Fruit fly (Drosophila melanogaster): ENCODE results near the gene CG5989.

CG5989 gene

DNA sequence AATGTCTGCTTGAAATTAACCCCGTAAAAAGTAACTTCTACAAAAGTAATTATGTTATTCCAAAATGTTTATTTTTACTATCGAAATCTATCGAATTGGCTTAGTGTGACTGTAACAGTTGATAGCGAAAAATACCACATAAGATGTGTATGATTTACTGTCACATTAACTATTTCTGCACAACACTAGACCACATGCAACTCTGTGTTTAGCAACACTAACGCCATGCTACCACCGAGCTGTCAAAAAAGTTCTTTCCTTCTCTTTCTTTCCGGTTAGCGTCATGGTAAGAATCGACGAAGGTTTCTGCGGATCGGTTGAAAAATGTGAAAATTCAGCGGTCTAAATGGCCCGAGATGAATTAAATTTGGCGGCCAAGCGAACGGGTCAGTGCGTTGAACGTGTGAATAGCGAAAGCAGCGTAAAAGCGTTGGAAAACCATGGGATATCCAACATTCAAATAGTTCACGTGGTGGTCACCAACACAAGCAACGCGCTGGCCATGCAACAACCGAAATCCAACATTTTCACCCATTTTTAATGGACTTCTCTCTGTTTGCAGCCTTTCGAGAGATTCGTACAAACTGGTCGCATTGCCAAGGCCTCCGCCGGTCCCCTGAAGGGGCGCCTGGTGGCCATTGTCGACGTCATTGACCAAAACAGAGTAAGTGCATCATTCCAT lies 3.1 kb downstream of the CG5989 start, which contains the start of the genes Nelf-E and RpL14 (continued):
- TF ChIP-seq hbn (GFP tag; IDR thresholded peaks at IDR 0.05; ENCODE audit: partially characterized antibody): no peak
- peak; percentile 96 for TF ChIP-seq repo (GFP tag; optimal IDR thresholded peaks at IDR 0.05)
- no peak for TF ChIP-seq tna (GFP tag; IDR thresholded peaks at IDR 0.05; ENCODE audit: partially characterized antibody)
- TF ChIP-seq Antp (GFP tag; optimal IDR thresholded peaks at IDR 0.05): peak; percentile 94
- TF ChIP-seq CG17186 (GFP tag; optimal IDR thresholded peaks at IDR 0.05): peak; percentile 95
- TF ChIP-seq CG7372 (GFP tag; IDR thresholded peaks at IDR 0.05): peak; percentile 91
- peak; percentile 99 for TF ChIP-seq CG7987 (GFP tag; optimal IDR thresholded peaks at IDR 0.05)
- peak; percentile 97 for TF ChIP-seq CG16779 (GFP tag; IDR thresholded peaks at IDR 0.05)
- peak; percentile 93 for TF ChIP-seq sr (GFP tag; IDR thresholded peaks at IDR 0.05)
- TF ChIP-seq usp (GFP tag; optimal IDR thresholded peaks at IDR 0.05): no peak
- peak; percentile 59; the same call in 1 of the 2 replicates for TF ChIP-seq CG4360 (GFP tag; IDR thresholded peaks at IDR 0.05)
- TF ChIP-seq CG16863 (GFP tag; optimal IDR thresholded peaks at IDR 0.05): peak; percentile 92
- peak; percentile 92 for TF ChIP-seq pum (GFP tag; optimal IDR thresholded peaks at IDR 0.05)
- TF ChIP-seq CG17829 (tag; optimal IDR thresholded peaks at IDR 0.05): peak; percentile 93
- TF ChIP-seq CG30403 (GFP tag; optimal IDR thresholded peaks at IDR 0.05): peak; percentile 90
- TF ChIP-seq row (GFP tag; IDR thresholded peaks at IDR 0.05): peak; percentile 68
- TF ChIP-seq CG1024 (GFP tag; IDR thresholded peaks at IDR 0.05): peak; percentile 93
- peak; percentile 96 for TF ChIP-seq Camta (GFP tag; optimal IDR thresholded peaks at IDR 0.05)
- peak; percentile 98 for TF ChIP-seq CG17912 (GFP tag; optimal IDR thresholded peaks at IDR 0.05)
- peak; percentile 39; the same call in 1 of the 3 replicates for TF ChIP-seq CG3726 (GFP tag; IDR thresholded peaks at IDR 0.05)
- TF ChIP-seq CG12236 (GFP tag; optimal IDR thresholded peaks at IDR 0.05): peak; percentile 90
- no peak for TF ChIP-seq nerfin-2 (GFP tag; IDR thresholded peaks at IDR 0.05; ENCODE audit: partially characterized antibody)
- TF ChIP-seq CG2129 (GFP tag; IDR thresholded peaks at IDR 0.05; ENCODE audit: partially characterized antibody): no peak
- peak; percentile 94 for TF ChIP-seq slp2 (GFP tag; optimal IDR thresholded peaks at IDR 0.05)
- peak; percentile 95 for TF ChIP-seq CG6683 (GFP tag; optimal IDR thresholded peaks at IDR 0.05)
- peak; percentile 91 for TF ChIP-seq Awh (GFP tag; IDR thresholded peaks at IDR 0.05)
- peak; percentile 92 for TF ChIP-seq CG12219 (GFP tag; optimal IDR thresholded peaks at IDR 0.05)
- TF ChIP-seq jumu (GFP tag; optimal IDR thresholded peaks at IDR 0.05): peak; percentile 95
- TF ChIP-seq CG30020 (tag; optimal IDR thresholded peaks at IDR 0.05): peak; percentile 83
- peak; percentile 91 for TF ChIP-seq CG10654 (GFP tag; optimal IDR thresholded peaks at IDR 0.05)
- TF ChIP-seq CG10431 (GFP tag; optimal IDR thresholded peaks at IDR 0.05): peak; percentile 94
- TF ChIP-seq CG2116 (GFP tag; optimal IDR thresholded peaks at IDR 0.05): peak; percentile 100
- TF ChIP-seq CG18599 (GFP tag; optimal IDR thresholded peaks at IDR 0.05): peak; percentile 97
- peak in 1 of 3 experiments; percentile 92 for TF ChIP-seq Stat92E (GFP tag; optimal IDR thresholded peaks at IDR 0.05)
- TF ChIP-seq ara (GFP tag; IDR thresholded peaks at IDR 0.05): peak; percentile 89
- TF ChIP-seq inv (GFP tag; IDR thresholded peaks at IDR 0.05; ENCODE audit: partially characterized antibody): no peak
- TF ChIP-seq Xbp1 (GFP tag; optimal IDR thresholded peaks at IDR 0.05): peak; percentile 93
- 0 out of 3 replicates have a peak, but pooled peaks have one; percentile 49 for TF ChIP-seq CG34224 (GFP tag; IDR thresholded peaks at IDR 0.05; ENCODE audit: partially characterized antibody)
- TF ChIP-seq otp (GFP tag; IDR thresholded peaks at IDR 0.05): peak; percentile 96
- peak; percentile 86 for TF ChIP-seq dmrt99B (tag; optimal IDR thresholded peaks at IDR 0.05)
- peak; percentile 91 for TF ChIP-seq chn (GFP tag; optimal IDR thresholded peaks at IDR 0.05)
- peak; percentile 99 for TF ChIP-seq CG6765 (GFP tag; optimal IDR thresholded peaks at IDR 0.05)
- TF ChIP-seq D19B (GFP tag; optimal IDR thresholded peaks at IDR 0.05): peak; percentile 86
- peak; percentile 82 for TF ChIP-seq Sry-δ (GFP tag; optimal IDR thresholded peaks at IDR 0.05)
- TF ChIP-seq kay (GFP tag; optimal IDR thresholded peaks at IDR 0.05): no peak
- peak; percentile 61; the same call in 1 of the 2 replicates for TF ChIP-seq Bgb (GFP tag; IDR thresholded peaks at IDR 0.05; ENCODE audit: partially characterized antibody)
- TF ChIP-seq CG8359 (GFP tag; optimal IDR thresholded peaks at IDR 0.05; ENCODE audit: borderline replicate concordance): peak; percentile 87
- no peak for TF ChIP-seq dan (GFP tag; IDR thresholded peaks at IDR 0.05)
- no peak for TF ChIP-seq fru (optimal IDR thresholded peaks at IDR 0.05)
